Worm (Caenorhabditis elegans) whole organism, young adult: ENCODE measurements around the gene T19D7.7.

Source experiments
- K11D2.4 ChIP-seq: fragments of 200-800 bp; sonication (Bioruptor generic); IDR thresholded peaks from 2 replicates; pipeline ENCODE4 v1.3.6; 2022; ENCODE audit warnings: missing genetic modification reagents, missing genetic modification characterization, missing compliant biosample characterization
- T07F8.4 ChIP-seq: sonication (generic microtip); optimal IDR thresholded peaks from 2 replicates; lab custom pipeline; 2016; ENCODE audit warnings: mild to moderate bottlenecking, missing genetic modification characterization, moderate library complexity, missing compliant biosample characterization
- attf-6 ChIP-seq: fragments of 200-800 bp; sonication (Bioruptor generic); IDR thresholded peaks from 2 replicates; pipeline ENCODE4 v1.3.6; 2022; ENCODE audit warnings: missing genetic modification reagents, missing genetic modification characterization, missing compliant biosample characterization
- dpff-1 ChIP-seq: sonication (generic microtip); optimal IDR thresholded peaks from 2 replicates; lab custom pipeline; 2017; ENCODE audit warnings: mild to moderate bottlenecking, missing genetic modification characterization, missing compliant biosample characterization
- dpl-1 ChIP-seq: fragments of 150-350 bp; optimal IDR thresholded peaks from 2 replicates; lab custom pipeline; 2014; ENCODE audit warnings: missing biosample characterization, missing genetic modification reagents, missing genetic modification characterization
- mxl-1 ChIP-seq: sonication (generic microtip); optimal IDR thresholded peaks from 2 replicates; lab custom pipeline; 2016; ENCODE audit warnings: missing genetic modification characterization, missing compliant biosample characterization
- nfya-1 ChIP-seq: sonication (generic microtip); optimal IDR thresholded peaks from 2 replicates; lab custom pipeline; 2017; ENCODE audit warnings: antibody characterized with exemption, missing compliant biosample characterization, missing genetic modification characterization, borderline replicate concordance; ENCODE audit not compliant: insufficient read depth
- nhr-27 ChIP-seq: fragments of 200-800 bp; sonication (Bioruptor generic); optimal IDR thresholded peaks from 2 replicates; lab custom pipeline; 2018; ENCODE audit warnings: mild to moderate bottlenecking, missing genetic modification characterization, moderate library complexity, missing compliant biosample characterization
- nhr-90 ChIP-seq: sonication (generic microtip); optimal IDR thresholded peaks from 2 replicates; lab custom pipeline; 2016; ENCODE audit warnings: missing genotype, mild to moderate bottlenecking, missing genetic modification characterization, missing compliant biosample characterization
- rcor-1 ChIP-seq: fragments of 200-800 bp; sonication (Bioruptor generic); IDR thresholded peaks from 2 replicates; pipeline ENCODE4 v1.3.6; 2022; ENCODE audit warnings: missing genetic modification reagents, missing genetic modification characterization, missing compliant biosample characterization
- tlf-1 ChIP-seq: fragments of 200-800 bp; sonication (Bioruptor generic); optimal IDR thresholded peaks from 2 replicates; lab custom pipeline; 2018; ENCODE audit warnings: mild to moderate bottlenecking, missing genetic modification characterization, missing compliant biosample characterization

ce11 chrX:636893-637292 lies 43.9 kb downstream of the T19D7.7 start, which contains the start of gene pha-2:
- TF ChIP-seq T07F8.4 (tag; lab: Kevin White, UChicago) (no peak), dpff-1 (tag; lab: Kevin White, UChicago) (no peak), dpl-1 (GFP tag; lab: Kevin White, UChicago) (no peak), attf-6 (no peak), K11D2.4 (no peak), nfya-1 (no peak), tlf-1 (GFP tag; lab: Kevin White, UChicago) (no peak), rcor-1 (no peak), nhr-27 (tag; lab: Kevin White, UChicago) (no peak), nhr-90 (tag; lab: Kevin White, UChicago) (no peak), mxl-1 (tag; lab: Kevin White, UChicago) (no peak)
